Fruit fly (Drosophila melanogaster): ENCODE results near the gene C901.

The C901 gene

DNA sequence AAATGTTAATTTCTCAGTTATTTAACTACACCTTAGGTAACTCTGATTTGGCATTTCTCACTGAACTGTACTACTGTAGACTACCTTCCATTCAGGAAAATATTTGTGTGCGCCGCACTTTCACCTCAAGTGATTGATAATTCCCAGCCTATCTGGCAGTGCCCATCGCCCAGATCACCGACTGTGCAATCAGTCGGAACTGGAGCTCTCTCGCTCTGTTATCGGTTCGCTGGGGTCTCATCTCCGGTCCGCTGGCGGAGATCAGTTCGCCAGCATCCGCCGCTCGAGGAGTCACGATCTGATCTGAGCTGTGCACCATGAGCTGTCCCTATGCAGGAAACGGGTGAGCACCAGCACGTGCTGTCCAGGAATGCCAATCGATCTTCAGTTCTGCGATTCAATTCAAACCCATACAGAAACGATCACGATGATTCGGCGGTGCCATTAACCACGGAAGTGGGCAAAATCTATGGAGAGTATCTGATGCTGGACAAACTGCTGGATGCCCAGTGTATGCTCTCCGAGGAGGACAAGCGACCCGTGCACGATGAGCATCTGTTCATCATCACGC is 43.1 kb downstream of the C901 start, which contains the start of gene v:
Gene v, plus strand, starts transcription at position 262 of the 571 bp plus-strand sequence.
- TF ChIP-seq usp (GFP tag; optimal IDR thresholded peaks at IDR 0.05) (peak; percentile 56), N (GFP tag; optimal IDR thresholded peaks at IDR 0.05) (no peak)

DNA sequence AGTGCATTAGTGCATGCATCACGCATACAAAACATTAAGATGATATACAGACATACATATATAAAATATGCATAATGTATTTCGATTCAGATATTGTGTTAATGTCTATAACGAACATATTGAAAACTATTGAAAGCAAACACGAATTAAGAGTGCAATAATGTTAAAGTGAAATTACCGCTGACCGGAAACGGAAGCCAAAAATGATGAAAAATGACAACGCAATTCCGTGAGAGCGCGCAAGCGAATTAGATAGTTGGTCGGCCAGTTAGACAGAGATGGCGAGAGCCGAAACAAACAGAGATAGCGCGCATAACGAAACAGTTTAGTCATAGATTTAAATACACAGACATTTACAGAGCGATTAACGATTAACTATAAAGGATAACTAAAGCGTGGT is 44.8 kb downstream of the C901 start:
- TF ChIP-seq dsf (GFP tag; optimal IDR thresholded peaks at IDR 0.05; ENCODE audit: borderline replicate concordance): no peak
- no peak for TF ChIP-seq Dfd (GFP tag; optimal IDR thresholded peaks at IDR 0.05)
- no peak for TF ChIP-seq CG32264 (GFP tag; optimal IDR thresholded peaks at IDR 0.05)
- no peak for TF ChIP-seq Hr83 (GFP tag; optimal IDR thresholded peaks at IDR 0.05; ENCODE audit: poor library complexity, severe bottlenecking)
- TF ChIP-seq N (GFP tag; optimal IDR thresholded peaks at IDR 0.05): no peak
- TF ChIP-seq lola (GFP tag; optimal IDR thresholded peaks at IDR 0.05): no peak
- TF ChIP-seq GATAd (GFP tag; optimal IDR thresholded peaks at IDR 0.05): no peak
- TF ChIP-seq Hnf4 (GFP tag; optimal IDR thresholded peaks at IDR 0.05): no peak
- no peak for TF ChIP-seq fru (GFP tag; optimal IDR thresholded peaks at IDR 0.05)
- no peak for TF ChIP-seq Sp1 (GFP tag; optimal IDR thresholded peaks at IDR 0.05)
- no peak for TF ChIP-seq usp (GFP tag; optimal IDR thresholded peaks at IDR 0.05)

DNA sequence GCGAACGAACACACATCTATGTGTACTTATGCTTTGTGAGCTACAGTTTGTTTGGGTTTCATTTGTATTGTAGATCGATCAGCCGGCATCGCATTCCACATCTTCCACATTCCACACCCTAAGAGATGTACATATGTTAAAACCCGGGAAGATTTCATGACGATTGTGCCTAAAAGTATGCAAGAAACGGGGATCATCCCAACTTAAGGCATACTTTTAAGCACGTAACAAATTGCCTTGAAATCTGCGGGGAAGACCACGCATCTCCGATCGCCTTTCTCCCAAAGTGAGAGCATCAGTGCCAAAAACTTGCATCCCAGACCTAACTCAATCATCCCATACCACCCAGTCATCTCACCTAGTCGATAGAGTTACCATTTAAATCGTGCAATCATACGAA is 45.3 kb downstream of the C901 start:
- no peak for TF ChIP-seq CrebA (GFP tag; optimal IDR thresholded peaks at IDR 0.05; ENCODE audit: borderline replicate concordance)
- no peak for TF ChIP-seq Dif (GFP tag; optimal IDR thresholded peaks at IDR 0.05; ENCODE audit: partially characterized antibody)
